Worm (Caenorhabditis elegans): Measurements from ENCODE around the gene adr-2.

adr-2 gene

DNA sequence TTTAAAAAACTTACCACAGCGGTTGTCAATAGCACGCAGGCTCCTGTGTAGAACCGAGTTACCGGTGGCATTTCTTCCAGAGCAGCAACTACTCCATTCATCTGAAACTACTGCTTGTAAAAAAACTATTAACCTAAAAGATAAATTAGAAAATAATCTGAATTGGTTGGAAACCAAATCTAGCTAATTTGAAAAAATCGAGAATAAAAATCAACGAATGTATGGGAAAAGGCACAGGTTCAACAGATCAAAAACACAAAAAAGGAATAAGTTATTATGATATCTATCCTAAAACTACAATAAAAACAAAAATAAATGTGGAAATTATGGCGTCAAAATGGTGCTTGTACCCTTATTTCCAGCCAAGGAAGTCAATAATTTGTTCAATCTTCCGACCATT, 9.7 kb downstream of the adr-2 start, which contains the start of gene der-2:
der-2 (minus strand) TSS at position 101 of the 400 bp plus-strand sequence.
- TF ChIP-seq hmbx-1 (tag; optimal IDR thresholded peaks at IDR 0.05): no peak
- no peak for TF ChIP-seq pes-1 (GFP tag; IDR thresholded peaks at IDR 0.05)
- TF ChIP-seq tbx-37 (GFP tag; conservative IDR thresholded peaks at IDR 0.05): no peak
- no peak for TF ChIP-seq flt-1 (GFP tag; IDR thresholded peaks at IDR 0.05)
- no peak for TF ChIP-seq F13C5.2 (tag; optimal IDR thresholded peaks at IDR 0.05)
- TF ChIP-seq B0310.2 (tag; optimal IDR thresholded peaks at IDR 0.05): no peak
- TF ChIP-seq scrt-1 (GFP tag; IDR thresholded peaks at IDR 0.05): no peak
- TF ChIP-seq aly-1 (tag; optimal IDR thresholded peaks at IDR 0.05): no peak
- TF ChIP-seq ama-1 (optimal IDR thresholded peaks at IDR 0.05): no peak
- TF ChIP-seq hnd-1 (tag; optimal IDR thresholded peaks at IDR 0.05): no peak
- TF ChIP-seq tra-4 (tag; optimal IDR thresholded peaks at IDR 0.05): no peak
- no peak for TF ChIP-seq ets-7 (tag; optimal IDR thresholded peaks at IDR 0.05)

DNA sequence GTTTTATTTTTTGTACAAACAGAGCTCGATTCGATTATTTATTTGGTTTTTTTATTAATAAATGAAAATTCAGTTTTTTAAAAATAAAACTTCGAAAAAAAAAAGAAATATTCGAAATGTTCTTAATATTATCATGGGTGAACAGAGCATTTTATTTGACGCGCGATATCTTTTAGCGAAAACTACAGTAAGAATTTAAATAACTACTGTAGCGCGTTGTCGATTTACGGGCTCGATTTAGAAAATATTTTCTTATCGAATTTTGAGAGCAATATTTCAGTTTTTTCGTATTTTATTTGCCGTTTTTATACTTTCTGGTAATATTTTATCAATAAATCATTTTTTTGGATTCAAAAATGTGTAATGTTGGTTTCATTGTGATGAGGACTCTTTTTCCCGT, 11.6 kb downstream of the adr-2 start:
- no peak for TF ChIP-seq ama-1 (optimal IDR thresholded peaks at IDR 0.05)
- no peak for TF ChIP-seq flt-1 (GFP tag; IDR thresholded peaks at IDR 0.05)
- TF ChIP-seq tra-4 (tag; optimal IDR thresholded peaks at IDR 0.05): no peak
- TF ChIP-seq tbx-11 (GFP tag; IDR thresholded peaks at IDR 0.05): no peak
- TF ChIP-seq B0310.2 (tag; optimal IDR thresholded peaks at IDR 0.05): no peak
- no peak for TF ChIP-seq hmg-4 (GFP tag; optimal IDR thresholded peaks at IDR 0.05)
- TF ChIP-seq sea-1 (GFP tag; conservative IDR thresholded peaks at IDR 0.05): no peak
- no peak for TF ChIP-seq hnd-1 (tag; optimal IDR thresholded peaks at IDR 0.05)
- TF ChIP-seq ets-7 (tag; optimal IDR thresholded peaks at IDR 0.05): no peak

DNA sequence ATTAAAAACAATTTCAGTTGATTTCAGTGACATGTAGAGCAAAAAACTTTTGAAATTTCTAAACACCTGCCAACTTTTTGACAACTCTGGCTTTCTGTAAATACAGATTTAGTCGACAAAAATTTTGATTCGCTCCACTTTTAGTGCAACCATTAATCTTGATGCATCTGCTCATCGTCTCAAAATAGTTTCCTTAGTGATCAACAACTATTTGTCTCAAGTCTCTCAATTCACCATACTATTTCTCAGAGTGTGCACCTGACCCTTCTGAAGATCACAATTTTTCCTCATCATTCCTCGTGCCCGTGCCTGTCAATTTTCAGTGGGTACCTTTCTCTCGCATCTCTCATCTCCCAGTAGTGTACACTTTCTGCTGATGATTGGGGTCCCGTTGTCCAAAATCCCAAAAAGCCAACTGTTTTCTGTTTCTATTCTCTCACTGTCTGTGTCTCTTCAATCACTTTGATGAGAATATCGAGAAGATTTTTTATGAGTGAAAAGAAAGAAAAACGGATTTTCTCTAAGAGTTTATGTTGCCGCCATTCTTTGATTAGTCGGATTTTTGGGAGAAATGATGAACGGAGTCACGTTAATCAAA, 15.7 kb downstream of the adr-2 start:
- TF ChIP-seq hmg-4 (GFP tag; optimal IDR thresholded peaks at IDR 0.05): no peak
- no peak for TF ChIP-seq ama-1 (optimal IDR thresholded peaks at IDR 0.05)
- no peak for TF ChIP-seq tbx-37 (GFP tag; conservative IDR thresholded peaks at IDR 0.05)
- no peak for TF ChIP-seq hmbx-1 (tag; optimal IDR thresholded peaks at IDR 0.05)
- no peak for TF ChIP-seq B0310.2 (tag; optimal IDR thresholded peaks at IDR 0.05)
- TF ChIP-seq ceh-13 (GFP tag; optimal IDR thresholded peaks at IDR 0.05): no peak
- TF ChIP-seq scrt-1 (GFP tag; IDR thresholded peaks at IDR 0.05): no peak
- TF ChIP-seq aly-1 (tag; optimal IDR thresholded peaks at IDR 0.05): no peak

- TF ChIP-seq aly-1 (tag; optimal IDR thresholded peaks at IDR 0.05) (no peak), pes-1 (GFP tag; IDR thresholded peaks at IDR 0.05) (no peak), B0310.2 (tag; optimal IDR thresholded peaks at IDR 0.05) (no peak), ceh-13 (GFP tag; optimal IDR thresholded peaks at IDR 0.05) (no peak), tbx-11 (GFP tag; IDR thresholded peaks at IDR 0.05) (no peak), hnd-1 (tag; optimal IDR thresholded peaks at IDR 0.05) (no peak), ets-7 (tag; optimal IDR thresholded peaks at IDR 0.05) (no peak), F13C5.2 (tag; optimal IDR thresholded peaks at IDR 0.05) (no peak), ceh-36 (tag; optimal IDR thresholded peaks at IDR 0.05) (no peak), tbx-37 (GFP tag; conservative IDR thresholded peaks at IDR 0.05) (no peak), sea-1 (GFP tag; conservative IDR thresholded peaks at IDR 0.05) (no peak), hmbx-1 (tag; optimal IDR thresholded peaks at IDR 0.05) (no peak)
Observed at ce11 chrIII:7216226-7216625, 16.5 kb downstream of the adr-2 start, which contains the start of gene R151.1. Gene R151.1, plus strand, starts transcription at chrIII:7216526.

DNA sequence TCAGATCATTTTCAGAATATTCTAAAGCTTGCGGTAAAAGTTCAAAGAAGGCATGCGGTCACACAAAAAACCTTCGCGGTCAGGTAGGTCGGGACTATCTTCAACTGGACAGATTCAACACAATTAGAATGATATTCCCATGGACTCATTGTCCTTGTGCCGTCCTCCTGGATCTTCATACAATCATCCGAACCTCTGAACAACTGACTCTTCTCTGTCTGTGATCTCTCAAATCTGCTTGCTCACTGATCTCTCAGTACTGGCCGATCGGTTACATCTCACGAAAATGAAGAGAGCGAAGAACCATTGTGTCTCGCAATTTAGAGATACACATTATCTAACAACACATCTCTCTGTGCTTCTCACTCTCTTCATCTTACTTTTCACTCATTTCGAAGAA, 17.1 kb downstream of the adr-2 start:
- TF ChIP-seq aly-1 (tag; optimal IDR thresholded peaks at IDR 0.05) (no peak), tbx-11 (GFP tag; IDR thresholded peaks at IDR 0.05) (no peak), tbx-37 (GFP tag; conservative IDR thresholded peaks at IDR 0.05) (no peak), hnd-1 (tag; optimal IDR thresholded peaks at IDR 0.05) (no peak), F13C5.2 (tag; optimal IDR thresholded peaks at IDR 0.05) (no peak), hmg-4 (GFP tag; optimal IDR thresholded peaks at IDR 0.05) (no peak), B0310.2 (tag; optimal IDR thresholded peaks at IDR 0.05) (no peak), ceh-36 (tag; optimal IDR thresholded peaks at IDR 0.05) (no peak), pes-1 (GFP tag; IDR thresholded peaks at IDR 0.05) (no peak), tra-4 (tag; optimal IDR thresholded peaks at IDR 0.05) (no peak), hmbx-1 (tag; optimal IDR thresholded peaks at IDR 0.05) (no peak), sea-1 (GFP tag; conservative IDR thresholded peaks at IDR 0.05) (no peak), ets-7 (tag; optimal IDR thresholded peaks at IDR 0.05) (no peak), flt-1 (GFP tag; IDR thresholded peaks at IDR 0.05) (no peak)

ce11 chrIII:7212028-7212427, 20.7 kb downstream of the adr-2 start:
- TF ChIP-seq F13C5.2 (tag; optimal IDR thresholded peaks at IDR 0.05): no peak

DNA sequence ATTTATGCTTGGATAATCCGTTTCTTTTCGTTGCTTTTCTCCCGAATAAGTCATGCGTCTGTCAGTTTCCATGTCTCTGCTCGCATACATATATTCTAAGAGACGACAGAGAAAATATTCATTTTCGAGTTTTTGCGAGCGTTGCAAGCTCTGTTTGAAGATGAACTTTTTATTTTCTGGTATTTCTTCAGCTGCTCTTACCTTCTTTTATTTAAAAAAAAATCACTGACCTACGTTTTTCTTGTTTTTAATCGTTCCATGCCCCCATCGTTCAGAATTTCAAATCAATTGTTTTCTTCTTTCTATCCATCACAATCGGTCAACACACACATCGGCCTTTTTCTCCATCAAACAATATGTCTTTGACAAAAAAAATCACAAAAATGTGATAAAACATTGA, 22.2 kb downstream of the adr-2 start:
- TF ChIP-seq ama-1 (optimal IDR thresholded peaks at IDR 0.05): no peak
- no peak for TF ChIP-seq ceh-13 (GFP tag; optimal IDR thresholded peaks at IDR 0.05)
- no peak for TF ChIP-seq hmg-4 (GFP tag; optimal IDR thresholded peaks at IDR 0.05)
- TF ChIP-seq pes-1 (GFP tag; IDR thresholded peaks at IDR 0.05): no peak
- TF ChIP-seq F13C5.2 (tag; optimal IDR thresholded peaks at IDR 0.05): no peak
- TF ChIP-seq flt-1 (GFP tag; IDR thresholded peaks at IDR 0.05): no peak
- TF ChIP-seq tbx-37 (GFP tag; conservative IDR thresholded peaks at IDR 0.05): no peak
- no peak for TF ChIP-seq B0310.2 (tag; optimal IDR thresholded peaks at IDR 0.05)
- TF ChIP-seq hmbx-1 (tag; optimal IDR thresholded peaks at IDR 0.05): no peak
- no peak for TF ChIP-seq sea-1 (GFP tag; conservative IDR thresholded peaks at IDR 0.05)
- no peak for TF ChIP-seq scrt-1 (GFP tag; IDR thresholded peaks at IDR 0.05)
- no peak for TF ChIP-seq ceh-36 (tag; optimal IDR thresholded peaks at IDR 0.05)
- TF ChIP-seq tra-4 (tag; optimal IDR thresholded peaks at IDR 0.05): no peak
- TF ChIP-seq ets-7 (tag; optimal IDR thresholded peaks at IDR 0.05): no peak
- no peak for TF ChIP-seq hnd-1 (tag; optimal IDR thresholded peaks at IDR 0.05)
- no peak for TF ChIP-seq aly-1 (tag; optimal IDR thresholded peaks at IDR 0.05)
- TF ChIP-seq tbx-11 (GFP tag; IDR thresholded peaks at IDR 0.05): no peak

DNA sequence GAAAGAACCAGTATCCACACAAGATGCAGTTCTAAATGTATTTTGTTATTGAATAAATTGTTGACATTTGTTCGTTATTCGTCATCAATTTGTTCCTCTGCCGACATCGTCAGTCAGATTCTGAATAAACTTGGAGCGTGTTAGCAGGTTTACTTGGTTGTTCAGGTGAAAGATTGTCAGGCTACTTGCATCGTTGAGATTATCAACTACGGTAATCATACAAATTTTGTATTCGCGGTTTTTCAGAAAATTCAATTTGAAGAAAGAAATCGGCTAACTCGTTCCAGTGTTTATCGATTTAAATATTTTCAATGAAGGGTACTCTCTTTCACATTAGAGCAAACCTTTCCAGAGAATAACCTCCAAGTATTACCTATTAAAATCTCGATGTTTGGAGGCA, 23.0 kb downstream of the adr-2 start, which contains the start of gene R151.2:
R151.2 (plus strand) TSS at position 247 of the 400 bp plus-strand sequence.
- no peak for TF ChIP-seq scrt-1 (GFP tag; IDR thresholded peaks at IDR 0.05)
- TF ChIP-seq ama-1 (optimal IDR thresholded peaks at IDR 0.05): no peak
- TF ChIP-seq ceh-13 (GFP tag; optimal IDR thresholded peaks at IDR 0.05): no peak
- TF ChIP-seq tbx-11 (GFP tag; IDR thresholded peaks at IDR 0.05): no peak
- TF ChIP-seq B0310.2 (tag; optimal IDR thresholded peaks at IDR 0.05): no peak
- TF ChIP-seq hnd-1 (tag; optimal IDR thresholded peaks at IDR 0.05): no peak
- no peak for TF ChIP-seq ets-7 (tag; optimal IDR thresholded peaks at IDR 0.05)
- TF ChIP-seq tra-4 (tag; optimal IDR thresholded peaks at IDR 0.05): no peak
- no peak for TF ChIP-seq hmg-4 (GFP tag; optimal IDR thresholded peaks at IDR 0.05)
- no peak for TF ChIP-seq pes-1 (GFP tag; IDR thresholded peaks at IDR 0.05)
- TF ChIP-seq flt-1 (GFP tag; IDR thresholded peaks at IDR 0.05): no peak
- TF ChIP-seq ceh-36 (tag; optimal IDR thresholded peaks at IDR 0.05): no peak
- TF ChIP-seq aly-1 (tag; optimal IDR thresholded peaks at IDR 0.05): no peak
- TF ChIP-seq sea-1 (GFP tag; conservative IDR thresholded peaks at IDR 0.05): no peak
- no peak for TF ChIP-seq tbx-37 (GFP tag; conservative IDR thresholded peaks at IDR 0.05)
- no peak for TF ChIP-seq hmbx-1 (tag; optimal IDR thresholded peaks at IDR 0.05)
- TF ChIP-seq F13C5.2 (tag; optimal IDR thresholded peaks at IDR 0.05): no peak

All from whole organism, early embryonic.